Worm (Caenorhabditis elegans) whole organism, late embryonic: ENCODE results near the gene gst-8.

Source experiments
- C08G9.2 ChIP-seq: sonication (generic microtip); optimal IDR thresholded peaks from 2 replicates; lab custom pipeline; 2016; ENCODE audit warnings: mild to moderate bottlenecking, missing genetic modification characterization, moderate library complexity, missing compliant biosample characterization
- K02D7.2 ChIP-seq: sonication (generic microtip); optimal IDR thresholded peaks from 2 replicates; lab custom pipeline; 2017; ENCODE audit warnings: mild to moderate bottlenecking, missing genetic modification characterization, missing compliant biosample characterization
- K09A11.1 ChIP-seq: sonication (generic microtip); optimal IDR thresholded peaks from 2 replicates; lab custom pipeline; 2017; ENCODE audit warnings: antibody characterized with exemption, mild to moderate bottlenecking, missing genetic modification characterization, missing compliant biosample characterization; ENCODE audit not compliant: insufficient read depth
- T23F11.4 ChIP-seq: fragments of 200-800 bp; sonication (Bioruptor generic); optimal IDR thresholded peaks from 2 replicates; lab custom pipeline; 2018; ENCODE audit warnings: mild to moderate bottlenecking, missing genetic modification characterization, missing compliant biosample characterization
- ama-1 ChIP-seq: fragments of 150-350 bp; optimal IDR thresholded peaks from 2 replicates; lab custom pipeline; 2014
- ceh-18 ChIP-seq: sonication (generic microtip); optimal IDR thresholded peaks from 2 replicates; lab custom pipeline; 2016; ENCODE audit warnings: missing genetic modification characterization, missing compliant biosample characterization
- ceh-31 ChIP-seq: sonication (generic microtip); optimal IDR thresholded peaks from 2 replicates; lab custom pipeline; 2016; ENCODE audit warnings: missing genetic modification characterization, missing compliant biosample characterization
- ceh-34 ChIP-seq: sonication (generic microtip); optimal IDR thresholded peaks from 2 replicates; lab custom pipeline; 2016; ENCODE audit warnings: mild to moderate bottlenecking, missing genetic modification characterization, missing compliant biosample characterization
- ceh-45 ChIP-seq: fragments of 200-800 bp; sonication (Bioruptor generic); IDR thresholded peaks from 2 replicates; pipeline ENCODE4 v1.3.6; 2022; ENCODE audit warnings: missing genetic modification reagents, missing genetic modification characterization, missing compliant biosample characterization
- elt-2 ChIP-seq: sonication (generic microtip); optimal IDR thresholded peaks from 2 replicates; lab custom pipeline; 2016; ENCODE audit warnings: missing genetic modification reagents, missing genetic modification characterization, missing compliant biosample characterization
- elt-4 ChIP-seq: sonication (generic microtip); optimal IDR thresholded peaks from 2 replicates; lab custom pipeline; 2016; ENCODE audit warnings: missing genetic modification characterization, missing compliant biosample characterization
- ets-4 ChIP-seq: sonication (generic microtip); optimal IDR thresholded peaks from 2 replicates; lab custom pipeline; 2016; ENCODE audit warnings: missing genetic modification characterization, missing compliant biosample characterization
- fax-1 ChIP-seq: sonication (generic microtip); optimal IDR thresholded peaks from 2 replicates; lab custom pipeline; 2016; ENCODE audit warnings: missing genotype, missing genetic modification characterization, missing compliant biosample characterization
- fkh-10 ChIP-seq: fragments of 150-350 bp; optimal IDR thresholded peaks from 2 replicates; lab custom pipeline; 2014; ENCODE audit warnings: missing biosample characterization, missing genetic modification reagents, missing genetic modification characterization
- fkh-6 ChIP-seq: sonication (generic microtip); optimal IDR thresholded peaks from 2 replicates; lab custom pipeline; 2016; ENCODE audit warnings: missing genetic modification characterization, missing compliant biosample characterization
- gmeb-2 ChIP-seq: sonication (generic microtip); optimal IDR thresholded peaks from 2 replicates; lab custom pipeline; 2016; ENCODE audit warnings: missing genetic modification characterization, inconsistent platforms, missing compliant biosample characterization
- hlh-13 ChIP-seq: fragments of 200-800 bp; sonication (Bioruptor generic); optimal IDR thresholded peaks from 2 replicates; lab custom pipeline; 2018; ENCODE audit warnings: mild to moderate bottlenecking, missing genetic modification characterization, missing compliant biosample characterization
- hlh-15 ChIP-seq: sonication (generic microtip); optimal IDR thresholded peaks from 2 replicates; lab custom pipeline; 2016; ENCODE audit warnings: missing genetic modification characterization, missing compliant biosample characterization
- hlh-6 ChIP-seq: sonication (generic microtip); optimal IDR thresholded peaks from 2 replicates; lab custom pipeline; 2016; ENCODE audit warnings: missing genotype, missing genetic modification characterization, missing compliant biosample characterization
- hlh-8 ChIP-seq: sonication (generic microtip); optimal IDR thresholded peaks from 2 replicates; lab custom pipeline; 2016; ENCODE audit warnings: missing genotype, missing genetic modification characterization, missing compliant biosample characterization
- lin-11 ChIP-seq: fragments of 200-800 bp; sonication (Bioruptor generic); optimal IDR thresholded peaks from 2 replicates; lab custom pipeline; 2018; ENCODE audit warnings: mild to moderate bottlenecking, missing genetic modification characterization, missing compliant biosample characterization
- madf-2 ChIP-seq: sonication (generic microtip); optimal IDR thresholded peaks from 2 replicates; lab custom pipeline; 2017; ENCODE audit warnings: missing genetic modification characterization, missing compliant biosample characterization
- nhr-11 ChIP-seq: fragments of 150-350 bp; optimal IDR thresholded peaks from 2 replicates; lab custom pipeline; 2014; ENCODE audit warnings: missing biosample characterization, missing genetic modification characterization
- nhr-232 ChIP-seq: sonication (generic microtip); optimal IDR thresholded peaks from 2 replicates; lab custom pipeline; 2016; ENCODE audit warnings: missing genetic modification characterization, missing compliant biosample characterization
- npax-4 ChIP-seq: sonication (generic microtip); optimal IDR thresholded peaks from 2 replicates; lab custom pipeline; 2016; ENCODE audit warnings: missing genetic modification characterization, missing compliant biosample characterization
- odd-2 ChIP-seq: sonication (generic microtip); optimal IDR thresholded peaks from 2 replicates; lab custom pipeline; 2017; ENCODE audit warnings: antibody characterized with exemption, mild to moderate bottlenecking, missing genetic modification characterization, missing compliant biosample characterization
- pat-9 ChIP-seq: fragments of 200-800 bp; sonication (Bioruptor generic); optimal IDR thresholded peaks from 2 replicates; lab custom pipeline; 2018; ENCODE audit warnings: mild to moderate bottlenecking, missing genetic modification characterization, moderate library complexity, missing compliant biosample characterization
- ref-2 ChIP-seq: sonication (generic microtip); optimal IDR thresholded peaks from 2 replicates; lab custom pipeline; 2016; ENCODE audit warnings: missing genetic modification characterization, missing compliant biosample characterization
- rnt-1 ChIP-seq: sonication (generic microtip); optimal IDR thresholded peaks from 2 replicates; lab custom pipeline; 2016; ENCODE audit warnings: missing genetic modification characterization, missing compliant biosample characterization
- sdc-2 ChIP-seq: sonication (generic microtip); optimal IDR thresholded peaks from 2 replicates; lab custom pipeline; 2016; ENCODE audit warnings: missing genotype, missing genetic modification characterization, missing compliant biosample characterization
- sox-2 ChIP-seq: fragments of 200-800 bp; sonication (Bioruptor generic); IDR thresholded peaks from 2 replicates; pipeline ENCODE4 v1.3.6; 2022; ENCODE audit warnings: missing genetic modification reagents, missing genetic modification characterization, missing compliant biosample characterization
- sox-4 ChIP-seq: sonication (generic microtip); optimal IDR thresholded peaks from 2 replicates; lab custom pipeline; 2017; ENCODE audit warnings: mild to moderate bottlenecking, missing genetic modification characterization, inconsistent platforms, missing compliant biosample characterization
- unc-55 ChIP-seq: sonication (generic microtip); optimal IDR thresholded peaks from 2 replicates; lab custom pipeline; 2017; ENCODE audit warnings: missing biosample characterization, missing genetic modification reagents, missing genetic modification characterization
- ztf-16 ChIP-seq: sonication (generic microtip); optimal IDR thresholded peaks from 2 replicates; lab custom pipeline; 2017; ENCODE audit warnings: missing genetic modification characterization, missing compliant biosample characterization

Gene gst-8

ce11 chrII:4866045-4866444 lies 17.5 kb upstream of the gst-8 start:
- TF ChIP-seq ceh-34 (tag; lab: Kevin White, UChicago): no peak
- no peak for TF ChIP-seq hlh-13 (GFP tag; lab: Kevin White, UChicago)
- TF ChIP-seq hlh-8: no peak
- no peak for TF ChIP-seq ceh-31 (tag; lab: Kevin White, UChicago)
- no peak for TF ChIP-seq npax-4
- no peak for TF ChIP-seq sox-4 (tag; lab: Kevin White, UChicago)
- TF ChIP-seq ztf-16 (tag; lab: Kevin White, UChicago): no peak
- no peak for TF ChIP-seq unc-55 (GFP tag; lab: Kevin White, UChicago)
- TF ChIP-seq odd-2 (tag; lab: Kevin White, UChicago): no peak
- no peak for TF ChIP-seq gmeb-2 (tag; lab: Kevin White, UChicago)
- no peak for TF ChIP-seq pat-9 (tag; lab: Kevin White, UChicago)
- TF ChIP-seq ets-4 (tag; lab: Kevin White, UChicago): no peak
- no peak for TF ChIP-seq elt-2
- TF ChIP-seq hlh-6 (tag; lab: Kevin White, UChicago): no peak
- no peak for TF ChIP-seq ref-2 (tag; lab: Kevin White, UChicago)
- TF ChIP-seq ceh-18 (tag; lab: Kevin White, UChicago): no peak
- no peak for TF ChIP-seq lin-11 (tag; lab: Kevin White, UChicago)

- no peak for TF ChIP-seq ceh-45 (GFP tag; lab: Robert Waterston, UW)
- TF ChIP-seq elt-4 (tag; lab: Kevin White, UChicago): no peak
- no peak for TF ChIP-seq T23F11.4 (GFP tag; lab: Kevin White, UChicago)
- no peak for TF ChIP-seq madf-2
- TF ChIP-seq, all 69 proteins: peak for 0
These were observed 16.0 kb upstream of the gst-8 start, which contains the start of gene col-17 for ce11 chrII:4867476-4867875. TSS of gene col-17 (minus strand) at chrII:4867576.

- TF ChIP-seq hlh-6 (tag; lab: Kevin White, UChicago) (peak; percentile 9), fkh-10 (no peak), ceh-31 (tag; lab: Kevin White, UChicago) (peak; percentile 18), rnt-1 (tag; lab: Kevin White, UChicago) (no peak), sox-2 (no peak), sdc-2 (tag; lab: Kevin White, UChicago) (no peak), elt-4 (tag; lab: Kevin White, UChicago) (peak; percentile 86), K09A11.1 (no peak)
These were observed 13.6 kb upstream of the gst-8 start for ce11 chrII:4869793-4870343.

- TF ChIP-seq elt-4 (tag; lab: Kevin White, UChicago) (no peak), C08G9.2 (tag; lab: Kevin White, UChicago) (no peak), ceh-34 (tag; lab: Kevin White, UChicago) (no peak), ceh-31 (tag; lab: Kevin White, UChicago) (no peak), fkh-6 (no peak), T23F11.4 (GFP tag; lab: Kevin White, UChicago) (no peak), sox-2 (no peak), sox-4 (tag; lab: Kevin White, UChicago) (no peak), hlh-13 (GFP tag; lab: Kevin White, UChicago) (no peak), ama-1 (lab: Kevin White, UChicago) (no peak)
These were observed 12.8 kb upstream of the gst-8 start, which contains the start of gene col-20 for ce11 chrII:4870691-4871090. TSS of gene col-20 (minus strand) at chrII:4870791.

- no peak for TF ChIP-seq hlh-15 (tag; lab: Kevin White, UChicago)
- no peak for TF ChIP-seq nhr-11
- no peak for TF ChIP-seq ceh-18 (tag; lab: Kevin White, UChicago)
- TF ChIP-seq madf-2: no peak
- TF ChIP-seq ceh-45 (GFP tag; lab: Robert Waterston, UW): no peak
- no peak for TF ChIP-seq hlh-13 (GFP tag; lab: Kevin White, UChicago)
- no peak for TF ChIP-seq hlh-6 (tag; lab: Kevin White, UChicago)
- no peak for TF ChIP-seq unc-55 (GFP tag; lab: Kevin White, UChicago)
- no peak for TF ChIP-seq K02D7.2 (tag; lab: Kevin White, UChicago)
- no peak for TF ChIP-seq fax-1 (tag; lab: Kevin White, UChicago)
- no peak for TF ChIP-seq ceh-31 (tag; lab: Kevin White, UChicago)
- no peak for TF ChIP-seq gmeb-2 (tag; lab: Kevin White, UChicago)
- no peak for TF ChIP-seq nhr-232 (tag; lab: Kevin White, UChicago)
- no peak for TF ChIP-seq odd-2 (tag; lab: Kevin White, UChicago)
- no peak for TF ChIP-seq C08G9.2 (tag; lab: Kevin White, UChicago)
- TF ChIP-seq ama-1 (lab: Kevin White, UChicago): no peak
These were observed 11.7 kb upstream of the gst-8 start for ce11 chrII:4871834-4872233.
